Fruit fly (Drosophila melanogaster): ENCODE results near the gene AgmNAT.

dm6 chrX:5783260-5784040 is 32.2 kb downstream of the AgmNAT start:
- TF ChIP-seq CG8478 (optimal IDR thresholded peaks at IDR 0.05): no peak
- no peak for TF ChIP-seq psq (optimal IDR thresholded peaks at IDR 0.05)
- no peak for TF ChIP-seq pan (optimal IDR thresholded peaks at IDR 0.05)
- TF ChIP-seq EcR (GFP tag; optimal IDR thresholded peaks at IDR 0.05): no peak
